Worm (Caenorhabditis elegans): ENCODE measurements around the gene T15B12.1.

DNA sequence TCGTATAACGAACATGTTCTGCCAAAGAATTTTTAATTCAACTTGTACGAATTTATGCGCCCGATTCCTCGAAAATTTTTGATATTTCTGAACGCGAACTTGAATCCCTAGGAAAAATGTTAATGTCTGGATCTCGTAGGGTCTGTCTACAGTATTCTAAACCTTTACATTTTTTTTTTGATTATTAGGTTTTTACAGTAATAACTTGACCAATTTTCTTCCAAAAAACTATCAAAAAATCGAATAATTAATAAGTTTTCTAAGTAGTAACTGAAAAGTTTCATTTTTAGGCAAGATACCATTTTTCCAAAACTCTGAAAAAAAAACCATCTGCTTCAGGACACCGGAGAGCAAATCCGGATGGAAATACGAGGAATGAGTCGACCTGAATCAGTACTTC is 6.3 kb downstream of the T15B12.1 start:
- TF ChIP-seq ref-1 (GFP tag; conservative IDR thresholded peaks at IDR 0.05) (no peak), cog-1 (tag; optimal IDR thresholded peaks at IDR 0.05) (no peak), flt-1 (GFP tag; IDR thresholded peaks at IDR 0.05) (no peak), klf-2 (GFP tag; conservative IDR thresholded peaks at IDR 0.05) (no peak), ztf-23 (GFP tag; IDR thresholded peaks at IDR 0.05) (no peak), ztf-29 (GFP tag; IDR thresholded peaks at IDR 0.05) (no peak), med-1 (GFP tag; optimal IDR thresholded peaks at IDR 0.05; ENCODE audit: insufficient read depth) (no peak), tab-1 (GFP tag; IDR thresholded peaks at IDR 0.05) (no peak)

Measured in whole organism, midembryonic.